Fruit fly (Drosophila melanogaster) whole organism: ENCODE results near the gene CG46448.

ENCODE experiments used
- CG8478 ChIP-seq: fragments of >200 bp; optimal IDR thresholded peaks from 2 replicates; lab custom pipeline; 2018; ENCODE audit warnings: inconsistent platforms
- Dll ChIP-seq: fragments of >200 bp; optimal IDR thresholded peaks from 2 replicates; lab custom pipeline; 2017
- EcR ChIP-seq, 2 experiments: fragments of >200 bp; optimal IDR thresholded peaks; 2 replicates each; lab custom pipeline; 2017; ENCODE audit warnings: missing biosample characterization in 2 of 2, missing genetic modification characterization in 2 of 2, missing genetic modification reagents in 2 of 2
- pan ChIP-seq: fragments of >200 bp; optimal IDR thresholded peaks from 2 replicates; lab custom pipeline; 2017
- psq ChIP-seq: fragments of >200 bp; optimal IDR thresholded peaks from 2 replicates; lab custom pipeline; 2017
- usp ChIP-seq: fragments of >200 bp; optimal IDR thresholded peaks from 2 replicates; lab custom pipeline; 2017; ENCODE audit warnings: missing biosample characterization, missing genetic modification characterization, mixed read lengths

DNA sequence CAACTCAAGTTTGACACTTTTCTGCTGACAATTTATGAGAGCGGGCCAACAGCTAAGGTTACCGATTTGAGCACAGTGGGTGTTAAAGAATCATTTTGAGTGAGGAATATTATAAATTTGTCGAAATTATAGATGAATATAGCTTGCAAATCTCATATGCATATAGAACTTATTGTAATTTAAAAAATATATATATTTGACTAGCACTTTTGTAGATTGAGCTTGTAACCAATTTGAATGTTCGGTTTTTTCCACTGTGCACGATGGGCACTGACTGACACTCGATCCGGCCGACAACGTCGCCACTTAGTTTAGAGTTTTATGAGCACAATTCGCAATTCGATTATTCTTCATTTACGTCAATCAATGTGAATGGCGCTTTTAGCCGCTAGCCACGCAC is 7.0 kb downstream of the CG46448 start:
- TF ChIP-seq CG8478 (lab: Kevin White, UChicago) (no peak), usp (GFP tag; lab: Kevin White, UChicago) (no peak), psq (lab: Kevin White, UChicago) (no peak), Dll (lab: Kevin White, UChicago) (no peak), EcR (GFP tag; optimal IDR thresholded peaks at IDR 0.05; lab: Kevin White, UChicago) (no peak), pan (no peak)
